Fruit fly (Drosophila melanogaster) whole organism, embryonic: ENCODE data around the gene CG4653.

Source experiments
- Atf-2 ChIP-seq: fragments of 200-800 bp; sonication (Bioruptor generic); optimal IDR thresholded peaks from 2 replicates; lab custom pipeline; 2016; ENCODE audit warnings: missing biosample characterization, missing genetic modification characterization
- CG10267 ChIP-seq: fragments of 200-800 bp; sonication (Bioruptor generic); optimal IDR thresholded peaks from 2 replicates; lab custom pipeline; 2018; ENCODE audit warnings: missing biosample characterization, mild to moderate bottlenecking, missing genetic modification characterization, moderate library complexity
- CG10654 ChIP-seq: fragments of 200-800 bp; sonication (Bioruptor generic); optimal IDR thresholded peaks from 2 replicates; lab custom pipeline; 2016; ENCODE audit warnings: missing biosample characterization, missing genetic modification characterization
- CG11247 ChIP-seq: fragments of 200-800 bp; sonication (Bioruptor generic); IDR thresholded peaks from 2 replicates; pipeline ENCODE4 v1.3.6; 2022; ENCODE audit warnings: missing biosample characterization, missing genetic modification characterization
- CG15073 ChIP-seq: fragments of 200-800 bp; sonication (Bioruptor generic); optimal IDR thresholded peaks from 2 replicates; lab custom pipeline; 2016; ENCODE audit warnings: missing biosample characterization, missing genetic modification characterization
- CG15514 ChIP-seq: fragments of 200-800 bp; sonication (Bioruptor generic); optimal IDR thresholded peaks from 3 replicates; lab custom pipeline; 2017; ENCODE audit warnings: missing biosample characterization, missing genetic modification characterization, mild to moderate bottlenecking, moderate library complexity, missing genetic modification reagents
- CG1602 ChIP-seq: fragments of 200-800 bp; sonication (Bioruptor generic); optimal IDR thresholded peaks from 3 replicates; lab custom pipeline; 2016; ENCODE audit warnings: missing biosample characterization, missing genetic modification characterization
- CG1603 ChIP-seq: fragments of 200-800 bp; sonication (Bioruptor generic); optimal IDR thresholded peaks from 2 replicates; lab custom pipeline; 2019; ENCODE audit warnings: missing biosample characterization, mild to moderate bottlenecking, missing genetic modification characterization, moderate library complexity
- CG16813 ChIP-seq: fragments of 200-800 bp; sonication (Bioruptor generic); IDR thresholded peaks from 3 replicates; pipeline ENCODE4 v1.3.6; 2022; ENCODE audit warnings: missing biosample characterization, missing genetic modification characterization; ENCODE audit not compliant: partially characterized antibody
- CG17359 ChIP-seq: fragments of 200-800 bp; sonication (Bioruptor generic); optimal IDR thresholded peaks from 3 replicates; lab custom pipeline; 2018; ENCODE audit warnings: missing biosample characterization, mild to moderate bottlenecking, missing genetic modification characterization, moderate library complexity
- CG1792 ChIP-seq: fragments of 200-800 bp; sonication (Bioruptor generic); optimal IDR thresholded peaks from 2 replicates; lab custom pipeline; 2016; ENCODE audit warnings: missing biosample characterization, missing genetic modification characterization
- CG18599 ChIP-seq: fragments of 200-800 bp; sonication (Bioruptor generic); optimal IDR thresholded peaks from 3 replicates; lab custom pipeline; 2017; ENCODE audit warnings: missing biosample characterization, missing genetic modification characterization, mild to moderate bottlenecking, moderate library complexity, missing genetic modification reagents
- CG18764 ChIP-seq: fragments of 200-800 bp; sonication (Bioruptor generic); optimal IDR thresholded peaks from 3 replicates; lab custom pipeline; 2016; ENCODE audit warnings: missing biosample characterization, missing genetic modification characterization
- CG31365 ChIP-seq: fragments of 200-800 bp; sonication (Bioruptor generic); optimal IDR thresholded peaks from 2 replicates; lab custom pipeline; 2018; ENCODE audit warnings: missing biosample characterization, mild to moderate bottlenecking, missing genetic modification characterization
- CG34376 ChIP-seq: fragments of 200-800 bp; sonication (Bioruptor generic); optimal IDR thresholded peaks from 2 replicates; lab custom pipeline; 2018; ENCODE audit warnings: missing biosample characterization, mild to moderate bottlenecking, missing genetic modification characterization
- CG4404 ChIP-seq: fragments of 200-800 bp; sonication (Bioruptor generic); IDR thresholded peaks from 2 replicates; pipeline ENCODE4 v1.3.6; 2022; ENCODE audit warnings: missing biosample characterization, missing genetic modification characterization
- CG6683 ChIP-seq: fragments of 200-800 bp; sonication (Bioruptor generic); optimal IDR thresholded peaks from 2 replicates; lab custom pipeline; 2017; ENCODE audit warnings: missing biosample characterization, mild to moderate bottlenecking, missing genetic modification characterization, missing genetic modification reagents
- CG6791 ChIP-seq: fragments of 200-800 bp; sonication (Bioruptor generic); IDR thresholded peaks from 3 replicates; pipeline ENCODE4 v1.3.6; 2022; ENCODE audit warnings: missing biosample characterization, missing genetic modification characterization; ENCODE audit not compliant: partially characterized antibody
- CG8281 ChIP-seq: fragments of 200-800 bp; sonication (Bioruptor generic); optimal IDR thresholded peaks from 2 replicates; lab custom pipeline; 2018; ENCODE audit warnings: missing biosample characterization, mild to moderate bottlenecking, missing genetic modification characterization, moderate library complexity
- CG8388 ChIP-seq: fragments of 200-800 bp; sonication (Bioruptor generic); optimal IDR thresholded peaks from 2 replicates; lab custom pipeline; 2019; ENCODE audit warnings: missing biosample characterization, mild to moderate bottlenecking, missing genetic modification characterization, moderate library complexity
- CG8765 ChIP-seq: fragments of 200-800 bp; sonication (Bioruptor generic); IDR thresholded peaks from 2 replicates; pipeline ENCODE4 v1.3.6; 2022; ENCODE audit warnings: missing biosample characterization, missing genetic modification characterization
- CG9797 ChIP-seq: fragments of 200-800 bp; sonication (Bioruptor generic); optimal IDR thresholded peaks from 3 replicates; lab custom pipeline; 2018; ENCODE audit warnings: missing biosample characterization, mild to moderate bottlenecking, missing genetic modification characterization
- CoRest ChIP-seq: fragments of 200-800 bp; sonication (Bioruptor generic); optimal IDR thresholded peaks from 3 replicates; lab custom pipeline; 2018; ENCODE audit warnings: missing biosample characterization, mild to moderate bottlenecking, missing genetic modification characterization, moderate library complexity
- Dll ChIP-seq: fragments of 200-800 bp; sonication (Bioruptor generic); IDR thresholded peaks from 4 replicates; pipeline ENCODE4 v1.3.6; 2022; ENCODE audit warnings: missing biosample characterization, missing genetic modification characterization; ENCODE audit not compliant: partially characterized antibody
- GATAe ChIP-seq: fragments of 200-800 bp; sonication (Bioruptor generic); conservative IDR thresholded peaks from 2 replicates; pipeline ENCODE4 v1.3.6; 2022; ENCODE audit warnings: missing biosample characterization, missing genetic modification characterization
- HLH3B ChIP-seq: fragments of 200-800 bp; sonication (Bioruptor generic); IDR thresholded peaks from 2 replicates; pipeline ENCODE4 v1.3.6; 2022; ENCODE audit warnings: missing biosample characterization, missing genetic modification characterization
- Hmx ChIP-seq: fragments of 200-800 bp; sonication (Bioruptor generic); optimal IDR thresholded peaks from 2 replicates; lab custom pipeline; 2016; ENCODE audit warnings: missing biosample characterization, missing genetic modification characterization
- Hr78 ChIP-seq, 2 experiments: fragments of 200-800 bp in 1 of 2; fragments of >200 bp in 1 of 2; sonication (Bioruptor generic) in 1 of 2; optimal IDR thresholded peaks; 2 replicates each; lab custom pipeline; 2017 to 2019; ENCODE audit warnings: missing biosample characterization in 2 of 2, missing genetic modification characterization in 2 of 2, mild to moderate bottlenecking in 1 of 2, moderate library complexity in 1 of 2
- Nf-YB ChIP-seq: fragments of 200-800 bp; sonication (Bioruptor generic); optimal IDR thresholded peaks from 3 replicates; lab custom pipeline; 2019; ENCODE audit warnings: missing biosample characterization, mild to moderate bottlenecking, missing genetic modification characterization, moderate library complexity
- Oaz ChIP-seq: fragments of 200-800 bp; sonication (Bioruptor generic); IDR thresholded peaks from 2 replicates; pipeline ENCODE4 v1.3.6; 2022; ENCODE audit warnings: missing biosample characterization, missing genetic modification characterization
- Opbp ChIP-seq: fragments of 200-800 bp; sonication (Bioruptor generic); IDR thresholded peaks from 3 replicates; pipeline ENCODE4 v1.3.6; 2022; ENCODE audit warnings: missing biosample characterization, missing genetic modification characterization; ENCODE audit not compliant: partially characterized antibody
- Poxn ChIP-seq: fragments of 200-800 bp; sonication (Bioruptor generic); IDR thresholded peaks from 2 replicates; pipeline ENCODE4 v1.3.6; 2022; ENCODE audit warnings: missing biosample characterization, missing genetic modification characterization
- Sox102F ChIP-seq: fragments of 200-800 bp; sonication (Bioruptor generic); optimal IDR thresholded peaks from 2 replicates; lab custom pipeline; 2018; ENCODE audit warnings: missing biosample characterization, mild to moderate bottlenecking, missing genetic modification characterization, moderate library complexity
- TFAM ChIP-seq: fragments of 200-800 bp; sonication (Bioruptor generic); optimal IDR thresholded peaks from 2 replicates; lab custom pipeline; 2017; ENCODE audit warnings: missing biosample characterization, missing genetic modification characterization, inconsistent platforms
- Tbp ChIP-seq: fragments of >200 bp; optimal IDR thresholded peaks from 2 replicates; lab custom pipeline; 2018; ENCODE audit warnings: missing biosample characterization, missing genetic modification characterization
- az2 ChIP-seq: fragments of 200-800 bp; sonication (Bioruptor generic); optimal IDR thresholded peaks from 3 replicates; lab custom pipeline; 2016; ENCODE audit warnings: missing biosample characterization, missing genetic modification characterization
- cg ChIP-seq: fragments of 200-800 bp; sonication (Bioruptor generic); optimal IDR thresholded peaks from 3 replicates; lab custom pipeline; 2019; ENCODE audit warnings: missing biosample characterization, mild to moderate bottlenecking, missing genetic modification characterization, moderate library complexity
- dmrt11E ChIP-seq: fragments of 200-800 bp; sonication (Bioruptor generic); optimal IDR thresholded peaks from 3 replicates; lab custom pipeline; 2018; ENCODE audit warnings: missing biosample characterization, mild to moderate bottlenecking, missing genetic modification characterization, moderate library complexity
- exex ChIP-seq: fragments of 200-800 bp; sonication (Bioruptor generic); optimal IDR thresholded peaks from 4 replicates; lab custom pipeline; 2018; ENCODE audit warnings: missing biosample characterization, mild to moderate bottlenecking, missing genetic modification characterization, moderate library complexity
- gsb-n ChIP-seq: fragments of 200-800 bp; sonication (Bioruptor generic); optimal IDR thresholded peaks from 3 replicates; lab custom pipeline; 2018; ENCODE audit warnings: missing biosample characterization, mild to moderate bottlenecking, missing genetic modification characterization
- kni ChIP-seq: fragments of 200-800 bp; sonication (Bioruptor generic); optimal IDR thresholded peaks from 3 replicates; lab custom pipeline; 2017; ENCODE audit warnings: mild to moderate bottlenecking, missing biosample characterization, missing genetic modification reagents, missing genetic modification characterization
- lab ChIP-seq: fragments of 200-800 bp; sonication (Bioruptor generic); optimal IDR thresholded peaks from 3 replicates; lab custom pipeline; 2017; ENCODE audit warnings: missing biosample characterization, missing genetic modification characterization, mild to moderate bottlenecking, moderate library complexity, missing genetic modification reagents
- nerfin-2 ChIP-seq: fragments of 200-800 bp; sonication (Bioruptor generic); IDR thresholded peaks from 2 replicates; pipeline ENCODE4 v1.3.6; 2022; ENCODE audit warnings: missing biosample characterization, missing genetic modification characterization; ENCODE audit not compliant: partially characterized antibody
- oc ChIP-seq: fragments of 200-800 bp; sonication (Bioruptor generic); optimal IDR thresholded peaks from 2 replicates; lab custom pipeline; 2018; ENCODE audit warnings: missing biosample characterization, mild to moderate bottlenecking, missing genetic modification characterization, moderate library complexity
- ro ChIP-seq: fragments of 200-800 bp; sonication (Bioruptor generic); IDR thresholded peaks from 2 replicates; pipeline ENCODE4 v1.3.6; 2022; ENCODE audit warnings: missing biosample characterization, missing genetic modification characterization
- so ChIP-seq: fragments of 200-800 bp; sonication (Bioruptor generic); IDR thresholded peaks from 3 replicates; pipeline ENCODE4 v1.3.6; 2022; ENCODE audit warnings: missing biosample characterization, missing genetic modification characterization
- ttk ChIP-seq: fragments of 200-800 bp; sonication (Bioruptor generic); IDR thresholded peaks from 2 replicates; pipeline ENCODE4 v2.1.2; 2022; ENCODE audit warnings: missing biosample characterization, missing genetic modification characterization
- zfh2 ChIP-seq: fragments of 200-800 bp; sonication (Bioruptor generic); optimal IDR thresholded peaks from 2 replicates; lab custom pipeline; 2016; ENCODE audit warnings: missing biosample characterization, missing genetic modification characterization

Gene CG4653

DNA sequence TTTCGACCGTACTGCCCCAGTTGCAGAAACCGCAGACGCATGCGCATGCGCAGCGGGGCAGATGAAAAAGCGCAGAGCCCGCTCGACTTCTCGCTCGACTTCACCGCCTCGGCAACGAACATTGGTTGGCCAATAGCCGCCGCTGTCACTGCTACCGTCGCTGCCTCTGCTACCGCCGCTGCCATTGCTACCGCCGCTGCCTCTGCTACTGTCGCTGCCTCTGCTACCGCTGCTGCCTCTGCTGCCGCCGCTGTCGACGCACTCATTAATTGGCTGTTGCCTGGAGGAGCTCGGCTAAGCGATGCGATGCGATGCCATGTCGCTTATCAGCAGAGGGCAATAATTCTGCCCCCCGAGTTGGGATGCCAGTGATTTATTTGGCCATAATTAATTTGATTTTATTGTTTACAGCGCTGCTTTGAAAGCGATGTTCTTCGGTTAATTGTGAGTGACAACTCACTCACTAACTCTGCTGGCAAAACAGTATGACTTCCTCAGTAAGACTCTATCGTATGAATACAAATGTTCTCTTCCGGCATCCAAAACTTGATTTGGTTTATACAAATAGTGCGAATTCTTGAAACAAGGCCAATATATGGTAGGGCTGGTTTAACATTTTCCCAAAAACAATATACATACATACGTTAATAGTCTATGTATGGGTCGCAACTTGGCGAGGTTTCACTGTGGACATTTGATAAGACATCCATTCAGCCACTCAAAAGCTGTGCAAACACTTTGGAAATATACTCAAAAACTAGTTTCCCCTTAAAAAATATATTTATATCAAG, 33.0 kb upstream of the CG4653 start (continued):
- TF ChIP-seq CG18599 = peak; percentile 50
- no peak for TF ChIP-seq Tbp (GFP tag; lab: Kevin White, UChicago)
- TF ChIP-seq Nf-YB (GFP tag; lab: Kevin White, UChicago) = no peak
- TF ChIP-seq CG8765 = no peak
- no peak for TF ChIP-seq gsb-n
- no peak for TF ChIP-seq oc (tag; lab: Kevin White, UChicago)
- no peak for TF ChIP-seq CG16813 (GFP tag; lab: Robert Waterston, UW)
- peak; percentile 38 for TF ChIP-seq zfh2
- no peak for TF ChIP-seq Atf-2 (GFP tag; lab: Kevin White, UChicago)
- TF ChIP-seq CG15514 (GFP tag; lab: Kevin White, UChicago) = no peak
- TF ChIP-seq TFAM (GFP tag; lab: Kevin White, UChicago) = no peak
- no peak for TF ChIP-seq Poxn (GFP tag; lab: Robert Waterston, UW)
- TF ChIP-seq ro (GFP tag; lab: Robert Waterston, UW) = no peak
- no peak for TF ChIP-seq kni (GFP tag; lab: Kevin White, UChicago)
- no peak for TF ChIP-seq CG31365
- TF ChIP-seq CG11247 (GFP tag; lab: Robert Waterston, UW) = no peak
- peak; percentile 25 for TF ChIP-seq CoRest
- no peak for TF ChIP-seq Hmx (GFP tag; lab: Kevin White, UChicago)
- TF ChIP-seq CG6683 = no peak
- TF ChIP-seq Sox102F = peak; percentile 47
- TF ChIP-seq lab (GFP tag; lab: Kevin White, UChicago) = peak; percentile 38
- TF ChIP-seq GATAe (GFP tag; lab: Robert Waterston, UW) = no peak
- TF ChIP-seq CG17359 (tag; lab: Kevin White, UChicago) = no peak
- TF ChIP-seq HLH3B (GFP tag; lab: Robert Waterston, UW) = no peak
- TF ChIP-seq Oaz (GFP tag; lab: Robert Waterston, UW) = no peak
- TF ChIP-seq ttk (GFP tag; lab: Robert Waterston, UW) = no peak
- no peak for TF ChIP-seq CG18764 (GFP tag; lab: Kevin White, UChicago)
- no peak for TF ChIP-seq CG9797
- no peak for TF ChIP-seq CG8388 (GFP tag; lab: Kevin White, UChicago)
- TF ChIP-seq nerfin-2 (GFP tag; lab: Robert Waterston, UW) = no peak
- no peak for TF ChIP-seq dmrt11E
- TF ChIP-seq Dll (GFP tag; lab: Robert Waterston, UW) = no peak
- TF ChIP-seq CG8281 (tag; lab: Kevin White, UChicago) = no peak
- TF ChIP-seq CG10267 = no peak
- TF ChIP-seq CG15073 = no peak
- no peak for TF ChIP-seq CG1792 (GFP tag; lab: Kevin White, UChicago)
- TF ChIP-seq CG34376 (GFP tag; lab: Kevin White, UChicago) = no peak
- peak; percentile 4 for TF ChIP-seq az2 (GFP tag; lab: Kevin White, UChicago)
- TF ChIP-seq so (GFP tag; lab: Robert Waterston, UW) = no peak
- no peak for TF ChIP-seq Hr78 (GFP tag; optimal IDR thresholded peaks at IDR 0.05; lab: Kevin White, UChicago)
- no peak for TF ChIP-seq CG10654 (GFP tag; lab: Kevin White, UChicago)
- TF ChIP-seq CG6791 (GFP tag; lab: Robert Waterston, UW) = no peak
- no peak for TF ChIP-seq cg
- no peak for TF ChIP-seq CG4404 (GFP tag; lab: Robert Waterston, UW)
- peak; percentile 56 for TF ChIP-seq CG1603
- TF ChIP-seq CG1602 (GFP tag; lab: Kevin White, UChicago) = no peak
- TF ChIP-seq Opbp = no peak
- no peak for TF ChIP-seq exex (tag; lab: Kevin White, UChicago)
